Fruit fly (Drosophila melanogaster) S2 (cell line): ENCODE results near the gene Abl.

Experiments used
- CG8478 ChIP-seq: fragments of >200 bp; optimal IDR thresholded peaks from 2 replicates; lab custom pipeline; 2018
- CTCF ChIP-seq, 2 experiments: fragments of >200 bp; optimal IDR thresholded peaks; 2 replicates each; lab custom pipeline; 2018

Gene Abl

DNA sequence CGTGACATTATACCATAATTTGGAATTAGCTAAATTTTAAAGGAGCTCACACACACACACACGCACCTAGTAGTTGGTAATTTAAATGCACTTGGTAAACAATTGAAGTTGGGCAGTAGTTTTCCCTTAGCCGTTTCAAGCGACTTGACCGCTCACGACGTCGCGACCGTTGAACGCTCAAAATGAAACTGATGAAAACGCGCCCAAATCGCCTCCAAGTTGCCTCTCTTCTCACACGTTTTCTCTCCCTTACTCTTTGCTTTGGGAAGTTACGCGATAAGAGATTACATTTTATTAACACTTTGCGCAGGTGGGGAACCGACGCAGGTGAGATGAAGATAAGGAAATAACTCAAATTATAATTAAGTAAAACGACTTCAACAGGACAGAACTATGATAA, 75.5 kb downstream of the Abl start:
- TF ChIP-seq CTCF (optimal IDR thresholded peaks at IDR 0.05; lab: Kevin White, UChicago) (no peak), CG8478 (no peak)

DNA sequence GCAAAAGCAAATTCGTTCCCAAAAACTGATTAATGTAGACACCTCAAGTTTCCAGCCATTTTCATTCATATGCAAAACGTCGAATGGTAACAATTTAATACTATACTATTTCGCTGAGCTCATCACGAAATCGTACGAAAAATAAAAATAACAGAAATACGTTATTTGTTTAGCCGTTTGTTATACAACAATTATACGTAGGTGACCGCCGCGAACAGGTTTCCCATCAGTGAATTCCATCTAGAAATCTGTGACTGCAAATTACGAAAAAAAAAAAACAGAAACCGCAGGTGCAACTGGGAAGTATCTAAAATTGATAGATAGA, 76.0 kb downstream of the Abl start:
- TF ChIP-seq CG8478 (no peak), CTCF (optimal IDR thresholded peaks at IDR 0.05; lab: Kevin White, UChicago) (no peak)

DNA sequence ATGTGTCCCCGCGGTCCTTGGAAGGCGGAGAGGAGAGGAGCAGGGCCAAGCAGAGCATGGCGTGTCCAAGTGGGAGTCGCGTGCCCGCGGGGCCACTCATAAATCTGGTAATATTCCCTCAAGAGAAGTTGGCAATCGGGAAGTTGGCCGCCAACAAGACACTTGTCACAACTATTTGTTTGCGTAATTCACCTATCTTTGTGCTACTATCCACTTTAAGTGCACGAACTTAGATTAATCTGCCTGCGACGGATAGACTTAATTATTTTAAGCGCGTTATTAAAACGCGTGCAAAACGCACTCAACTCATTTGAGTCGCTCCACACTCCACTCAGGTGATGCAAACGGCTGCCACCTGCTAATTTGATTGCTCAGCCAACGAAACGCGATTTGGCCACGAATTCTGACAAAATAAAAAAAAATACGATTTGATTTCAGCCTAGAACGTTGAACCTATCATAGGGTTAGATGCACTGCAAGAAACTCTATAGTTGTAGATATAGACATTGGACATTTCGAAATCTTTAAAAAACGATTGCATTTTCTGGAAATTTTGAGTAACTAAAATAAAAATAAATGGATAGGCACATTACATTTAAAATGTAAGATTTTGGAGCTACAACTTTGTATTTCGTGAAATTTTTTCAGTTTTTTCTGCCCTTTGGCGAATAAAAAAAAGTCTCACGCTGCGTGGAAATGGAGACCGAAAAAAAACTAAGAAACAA, 76.5 kb downstream of the Abl start:
- no peak for TF ChIP-seq CTCF (optimal IDR thresholded peaks at IDR 0.05; lab: Kevin White, UChicago)
- TF ChIP-seq CG8478, result no peak

DNA sequence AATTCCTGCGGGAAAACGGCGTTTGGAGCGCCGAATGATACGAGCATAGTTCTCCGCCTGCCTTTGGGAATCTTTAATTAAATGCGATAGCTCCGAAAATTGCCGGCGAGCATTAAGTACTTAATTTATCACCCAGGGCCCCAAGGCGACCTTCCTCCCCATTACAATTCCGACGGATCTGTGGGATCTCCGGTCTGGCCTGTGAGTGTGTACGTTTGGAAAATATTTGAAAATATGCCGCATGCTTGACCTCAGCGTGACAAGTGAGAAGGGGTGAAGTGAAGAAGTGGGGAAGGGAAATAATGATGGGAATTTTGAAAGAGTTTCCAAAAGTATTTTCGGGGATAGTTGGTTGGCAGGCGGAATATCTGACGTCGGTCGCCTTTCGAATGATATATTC, 78.2 kb downstream of the Abl start:
- no peak for TF ChIP-seq CG8478
- no peak for TF ChIP-seq CTCF (optimal IDR thresholded peaks at IDR 0.05; lab: Kevin White, UChicago)

DNA sequence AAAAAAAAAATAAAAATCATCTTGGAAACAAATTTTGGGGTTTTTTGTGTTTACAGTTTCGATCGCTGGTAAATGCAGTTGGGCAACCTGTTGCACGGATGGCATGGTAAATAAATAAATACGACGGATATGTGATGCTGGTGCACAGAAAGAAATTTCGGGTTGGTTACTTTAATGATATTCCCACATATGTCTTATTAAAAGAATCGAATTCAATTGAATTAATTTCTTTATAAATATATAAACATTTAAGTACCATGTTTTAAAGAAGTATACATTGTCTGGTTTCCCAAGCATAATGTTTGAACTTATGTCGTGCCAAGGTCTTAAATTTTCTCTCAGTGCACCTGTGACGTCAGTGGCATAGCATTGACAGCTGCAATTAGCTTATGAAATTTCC, 80.2 kb downstream of the Abl start:
- no peak for TF ChIP-seq CTCF (optimal IDR thresholded peaks at IDR 0.05; lab: Kevin White, UChicago)
- no peak for TF ChIP-seq CG8478

DNA sequence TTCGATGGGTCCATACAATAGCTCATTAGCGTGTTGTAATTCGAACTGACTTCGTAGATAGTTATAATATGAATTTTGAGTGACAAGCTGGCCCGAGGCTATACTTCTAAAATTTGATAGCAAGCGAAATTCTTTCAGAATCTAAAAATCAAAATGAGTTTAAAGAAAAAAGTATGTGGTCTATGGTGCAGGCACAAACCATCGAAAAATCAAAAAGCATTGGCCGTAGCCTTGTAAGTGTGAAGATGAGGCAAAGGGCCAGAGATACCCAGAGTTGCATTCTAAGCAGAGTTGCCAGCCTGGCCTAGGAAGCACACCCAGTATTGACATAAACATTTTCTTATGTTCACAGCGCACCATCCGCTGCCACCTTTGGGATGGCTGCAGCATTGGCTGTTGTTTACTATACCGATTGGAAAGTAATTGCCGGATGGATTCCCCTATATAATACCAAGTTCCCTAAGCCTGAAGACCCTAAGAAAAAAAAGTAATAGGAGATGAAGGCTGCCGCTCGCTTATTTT, 80.9 kb downstream of the Abl start, which contains the start of gene UQCR-6.4L:
TSS of gene UQCR-6.4L (plus strand) at position 51 of the 522 bp plus-strand sequence.
- TF ChIP-seq CG8478 (no peak), CTCF (optimal IDR thresholded peaks at IDR 0.05; lab: Kevin White, UChicago) (no peak)

DNA sequence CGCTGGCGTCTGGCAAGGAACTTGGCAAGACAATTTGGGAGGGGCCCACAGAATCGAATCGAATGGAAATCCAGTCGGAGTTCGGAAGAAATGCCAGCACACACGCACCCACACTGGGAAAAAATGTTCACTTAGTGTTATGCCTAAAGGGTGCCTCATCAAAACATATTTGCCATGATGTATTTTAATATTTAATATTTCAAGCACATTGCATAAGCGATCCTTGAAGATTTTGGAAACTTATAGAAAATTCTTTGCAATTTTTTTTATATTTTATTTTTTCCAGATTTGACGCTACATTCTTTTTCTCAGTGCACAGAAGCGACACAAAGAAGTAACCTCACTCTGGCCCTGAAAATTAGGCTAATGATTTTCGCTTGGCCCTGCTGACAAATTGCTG, 81.6 kb downstream of the Abl start:
- TF ChIP-seq CTCF (optimal IDR thresholded peaks at IDR 0.05; lab: Kevin White, UChicago), result no peak
- TF ChIP-seq CG8478, result no peak
